Worm (Caenorhabditis elegans) whole organism, L2 larva: ENCODE results near the gene gur-4.

Experiments used
- F13H6.1 ChIP-seq: sonication (generic microtip); optimal IDR thresholded peaks from 2 replicates; lab custom pipeline; 2016; ENCODE audit warnings: missing genetic modification characterization, missing compliant biosample characterization
- aly-2 ChIP-seq: fragments of 150-350 bp; optimal IDR thresholded peaks from 2 replicates; lab custom pipeline; 2014; ENCODE audit warnings: missing biosample characterization, missing genetic modification characterization
- ceh-82 ChIP-seq: fragments of 150-350 bp; optimal IDR thresholded peaks from 2 replicates; lab custom pipeline; 2014; ENCODE audit warnings: missing biosample characterization, missing genetic modification characterization
- dmd-4 ChIP-seq: sonication (generic microtip); optimal IDR thresholded peaks from 2 replicates; lab custom pipeline; 2017; ENCODE audit warnings: missing biosample characterization, missing genetic modification characterization
- egl-27 ChIP-seq: sonication (generic microtip); optimal IDR thresholded peaks from 3 replicates; lab custom pipeline; 2017; ENCODE audit warnings: missing biosample characterization, missing genetic modification reagents, missing genetic modification characterization
- lin-39 ChIP-seq: fragments of 150-350 bp; optimal IDR thresholded peaks from 2 replicates; lab custom pipeline; 2014; ENCODE audit warnings: missing biosample characterization, missing genetic modification reagents, missing genetic modification characterization
- nhr-12 ChIP-seq: fragments of 150-350 bp; optimal IDR thresholded peaks from 2 replicates; lab custom pipeline; 2014; ENCODE audit warnings: missing biosample characterization, missing genetic modification characterization
- nhr-237 ChIP-seq: fragments of 150-350 bp; optimal IDR thresholded peaks from 2 replicates; lab custom pipeline; 2014; ENCODE audit warnings: missing biosample characterization, missing genetic modification characterization
- peb-1 ChIP-seq: fragments of 150-350 bp; optimal IDR thresholded peaks from 2 replicates; lab custom pipeline; 2014; ENCODE audit warnings: missing biosample characterization, missing genetic modification characterization
- snpc-4 ChIP-seq: fragments of 150-350 bp; optimal IDR thresholded peaks from 2 replicates; lab custom pipeline; 2014; ENCODE audit warnings: missing biosample characterization, missing genetic modification characterization

DNA sequence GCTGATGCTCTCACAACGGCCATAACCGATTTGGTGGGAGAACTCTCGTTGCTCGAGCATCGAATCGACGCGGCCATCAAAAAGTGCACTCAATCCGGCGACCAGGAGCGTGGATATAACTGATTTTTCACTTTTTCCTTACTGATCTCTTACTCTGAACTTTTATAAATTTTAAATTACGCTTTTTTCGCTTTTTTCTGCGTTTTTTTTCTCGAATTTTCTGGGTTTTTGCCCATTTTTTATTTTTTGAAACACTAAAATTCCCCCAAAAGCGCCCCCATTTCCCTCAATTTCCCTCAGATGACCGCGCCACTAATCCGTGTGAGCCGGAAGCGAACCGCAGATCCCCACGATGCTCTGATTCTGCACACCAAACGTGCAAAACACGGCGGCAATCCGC is 44.1 kb upstream of the gur-4 start, which contains the start of gene W01G7.4:
- TF ChIP-seq nhr-12 (no peak), F13H6.1 (no peak), lin-39 (no peak), snpc-4 (no peak), dmd-4 (tag; lab: Kevin White, UChicago) (no peak), egl-27 (tag; lab: Kevin White, UChicago) (no peak), nhr-237 (tag; lab: Kevin White, UChicago) (no peak), aly-2 (tag; lab: Kevin White, UChicago) (no peak), ceh-82 (no peak), peb-1 (no peak)
